Worm (Caenorhabditis elegans) whole organism, dauer: ENCODE data around the gene T13F3.4.

Experiments
- unc-62 ChIP-seq: sonication (generic microtip); optimal IDR thresholded peaks from 2 replicates; lab custom pipeline; 2017; ENCODE audit warnings: missing biosample characterization, missing genetic modification reagents, missing genetic modification characterization

Gene T13F3.4

ce11 chrV:16271121-16271520, 4.7 kb upstream of the T13F3.4 start, which contains the start of gene T13F3.6:
TSS of gene T13F3.6 (minus strand) at chrV:16271221.
- TF ChIP-seq unc-62 (GFP tag; lab: Kevin White, UChicago) = no peak

DNA sequence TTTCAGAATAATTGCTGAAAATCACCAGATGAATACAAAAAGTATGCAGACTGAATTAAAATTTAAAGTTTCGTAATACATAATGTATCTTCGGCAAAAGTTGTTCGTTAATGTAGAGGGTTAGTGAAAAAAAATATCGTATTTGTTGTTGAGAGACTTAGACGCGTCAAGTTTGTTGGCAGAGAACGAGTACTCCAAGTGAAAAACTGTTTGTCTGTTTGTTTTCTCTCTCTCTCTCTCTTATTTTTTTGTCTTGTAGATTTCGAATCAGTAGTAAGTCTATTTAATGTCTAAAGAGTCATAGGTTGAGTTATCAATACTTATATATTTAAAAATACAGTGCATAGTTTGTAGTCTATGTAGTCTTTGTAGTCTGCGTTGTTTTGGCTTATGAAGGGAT, 3.1 kb upstream of the T13F3.4 start, which contains the start of the genes fbxa-2 and T13F3.8:
fbxa-2 (minus strand) TSS at position 101 of the 400 bp plus-strand sequence.
T13F3.8 (plus strand) TSS at position 245 of the 400 bp plus-strand sequence.
- no peak for TF ChIP-seq unc-62 (GFP tag; lab: Kevin White, UChicago)

ce11 chrV:16259684-16260083, 6.7 kb downstream of the T13F3.4 start, which contains the start of gene nhr-127:
TSS of gene nhr-127 (plus strand) at chrV:16259984.
- TF ChIP-seq unc-62 (GFP tag; lab: Kevin White, UChicago) = no peak

- no peak for TF ChIP-seq unc-62 (GFP tag; lab: Kevin White, UChicago)
Observed at ce11 chrV:16258142-16258541, 8.3 kb downstream of the T13F3.4 start, which contains the start of gene nhr-218. TSS of gene nhr-218 (plus strand) at chrV:16258442.

- no peak for TF ChIP-seq unc-62 (GFP tag; lab: Kevin White, UChicago)
Observed at ce11 chrV:16256395-16256794, 10.0 kb downstream of the T13F3.4 start, which contains the start of gene bgnt-1.3. TSS of gene bgnt-1.3 (minus strand) at chrV:16256495.

DNA sequence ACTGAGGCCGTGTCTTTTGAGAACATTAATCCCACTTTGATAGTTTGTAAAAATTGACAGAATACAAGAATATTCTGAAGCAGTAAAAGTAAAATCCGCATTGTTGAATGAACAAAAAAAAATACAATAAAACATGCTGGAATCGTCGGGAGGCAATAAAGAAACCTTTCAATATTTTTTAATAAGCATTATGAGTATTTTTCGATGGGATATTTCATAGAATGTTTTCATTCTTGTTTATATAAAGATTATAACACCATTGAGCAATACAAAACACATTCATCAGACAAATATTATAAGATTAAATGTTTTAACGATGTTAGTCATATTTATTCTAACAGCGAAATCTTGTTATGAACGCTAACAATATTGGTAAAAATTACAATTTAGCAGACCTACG, 12.7 kb downstream of the T13F3.4 start, which contains the start of gene gcy-20:
gcy-20 (minus strand) TSS at position 101 of the 400 bp plus-strand sequence.
- TF ChIP-seq unc-62 (GFP tag; lab: Kevin White, UChicago) = no peak

DNA sequence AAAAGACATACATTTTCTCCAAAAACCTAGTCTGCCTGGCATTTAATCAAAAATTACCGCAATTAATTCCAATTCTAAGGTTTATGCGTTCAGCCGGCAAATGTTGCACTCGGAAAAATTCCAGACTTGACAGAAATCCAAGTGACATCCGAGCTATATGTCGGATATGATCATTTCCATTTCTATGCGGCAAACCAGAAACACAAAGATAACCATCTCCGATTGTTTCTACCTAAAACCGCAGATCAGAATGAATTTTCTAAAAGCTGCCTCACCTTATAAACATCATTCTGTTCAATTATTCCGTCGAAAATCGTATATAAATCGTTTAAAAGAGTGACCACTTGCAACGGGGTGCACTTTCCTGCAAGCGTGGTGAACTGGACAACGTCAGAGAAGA, 17.3 kb downstream of the T13F3.4 start:
- no peak for TF ChIP-seq unc-62 (GFP tag; lab: Kevin White, UChicago)

DNA sequence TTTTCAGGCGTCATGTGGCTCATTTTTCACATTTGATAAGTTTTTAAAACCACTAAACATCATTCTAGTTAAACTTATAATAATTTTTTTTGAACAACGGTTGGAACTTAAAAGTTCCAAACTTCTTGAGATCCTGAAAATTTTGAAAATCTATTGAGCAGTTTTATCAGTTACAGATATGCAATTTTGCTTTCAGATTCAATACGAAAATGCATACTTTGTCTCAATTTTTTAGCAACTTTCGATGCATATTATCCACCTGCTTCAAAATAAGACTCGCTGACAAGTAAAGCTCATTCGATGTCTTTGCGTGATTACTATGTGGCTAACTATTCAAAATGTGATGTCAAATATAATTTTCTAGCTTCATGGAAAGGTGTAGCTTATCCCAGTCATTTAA, 19.8 kb downstream of the T13F3.4 start, which contains the start of gene srh-95:
srh-95 (plus strand) TSS at position 301 of the 400 bp plus-strand sequence.
- no peak for TF ChIP-seq unc-62 (GFP tag; lab: Kevin White, UChicago)

ce11 chrV:16244078-16244477, 22.3 kb downstream of the T13F3.4 start, which contains the start of gene srh-104:
TSS of gene srh-104 (minus strand) at chrV:16244178.
- no peak for TF ChIP-seq unc-62 (GFP tag; lab: Kevin White, UChicago)

DNA sequence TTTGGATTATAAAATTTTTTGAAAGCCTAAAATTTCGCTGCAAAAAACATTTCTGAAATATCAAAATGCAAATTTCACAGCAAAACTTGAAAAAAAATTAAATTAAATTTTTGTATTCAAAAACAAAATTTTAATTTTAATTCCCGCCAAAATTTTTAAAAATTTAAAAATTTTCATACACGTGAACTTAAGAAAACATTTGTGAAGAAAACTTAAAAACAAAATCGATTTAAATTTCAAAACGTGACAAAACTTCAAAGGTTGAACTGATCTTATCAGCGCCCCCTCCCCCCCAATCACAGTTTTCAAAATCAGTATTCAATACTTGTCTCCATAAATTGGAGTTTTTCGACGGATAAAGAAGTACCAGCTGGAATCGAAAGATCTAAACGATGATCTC, 29.2 kb downstream of the T13F3.4 start, which contains the start of gene F21H7.5:
F21H7.5 (plus strand) TSS at position 301 of the 400 bp plus-strand sequence.
- TF ChIP-seq unc-62 (GFP tag; lab: Kevin White, UChicago) = no peak

DNA sequence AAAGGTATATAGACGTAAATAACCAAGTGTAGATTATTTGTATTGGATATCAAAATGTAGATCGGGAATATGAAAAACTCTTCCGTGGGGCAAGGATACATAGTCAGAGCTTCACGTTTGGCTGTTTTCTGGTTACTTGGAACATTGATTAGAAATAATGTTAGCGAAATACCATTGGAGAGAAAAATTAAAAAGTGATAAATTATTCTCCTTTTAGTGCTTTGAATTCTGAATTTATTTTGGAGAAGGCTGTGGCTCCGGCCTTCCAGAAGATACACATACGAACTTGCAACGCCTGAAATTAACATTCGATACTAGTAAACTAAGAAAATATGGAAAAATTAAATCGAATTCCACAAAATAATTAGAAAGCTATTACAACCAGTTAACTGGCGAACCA, 30.8 kb downstream of the T13F3.4 start, which contains the start of gene srh-98:
srh-98 (minus strand) TSS at position 101 of the 400 bp plus-strand sequence.
- no peak for TF ChIP-seq unc-62 (GFP tag; lab: Kevin White, UChicago)

- TF ChIP-seq unc-62 (GFP tag; lab: Kevin White, UChicago) = no peak
Observed at ce11 chrV:16235135-16235534, 31.3 kb downstream of the T13F3.4 start, which contains the start of gene F21H7.3. TSS of gene F21H7.3 (minus strand) at chrV:16235235.

DNA sequence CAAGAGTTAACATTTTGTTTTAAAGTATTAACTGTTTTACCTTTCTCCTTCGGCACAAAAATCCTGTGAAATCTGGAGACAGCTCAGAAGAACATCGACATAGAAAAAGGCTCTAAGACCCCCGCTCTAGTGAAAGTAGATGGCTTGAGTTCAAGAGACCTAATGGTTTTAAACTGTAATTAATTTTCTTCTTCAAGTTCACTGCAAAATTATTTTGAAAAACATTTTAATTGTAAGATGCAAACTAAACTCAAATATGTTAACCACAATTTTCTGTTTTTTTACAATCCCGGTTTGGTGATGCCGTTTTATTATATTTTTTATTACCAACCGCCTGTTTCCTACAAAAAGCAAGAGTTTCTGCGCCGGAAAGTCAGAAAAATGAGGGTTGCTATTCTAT, 32.8 kb downstream of the T13F3.4 start, which contains the start of gene clec-233:
clec-233 (plus strand) TSS at position 301 of the 400 bp plus-strand sequence.
- no peak for TF ChIP-seq unc-62 (GFP tag; lab: Kevin White, UChicago)

DNA sequence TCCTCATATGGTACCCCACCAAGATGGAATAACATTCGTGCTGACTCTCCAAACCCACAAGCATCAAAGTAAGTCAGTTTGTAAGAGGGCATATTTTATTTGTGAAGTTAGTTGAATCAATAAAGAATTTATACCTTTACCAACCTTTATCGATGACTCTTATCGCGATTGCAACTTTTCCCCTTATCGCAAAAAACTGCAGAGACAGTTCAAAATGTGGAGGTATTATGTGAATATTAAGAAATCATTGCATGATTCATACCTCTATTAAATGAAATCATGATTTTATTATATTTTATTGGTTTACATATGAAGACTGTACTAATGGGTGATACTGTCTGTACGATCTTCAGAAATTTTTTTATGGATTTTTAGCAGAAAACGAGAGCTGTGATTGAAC, 34.2 kb downstream of the T13F3.4 start, which contains the start of gene gst-22:
gst-22 (minus strand) TSS at position 103 of the 400 bp plus-strand sequence.
- TF ChIP-seq unc-62 (GFP tag; lab: Kevin White, UChicago) = no peak

ce11 chrV:16229896-16230295, 36.5 kb downstream of the T13F3.4 start, which contains the start of the genes F21H7.2 and F21H7.12:
TSS of gene F21H7.2 (minus strand) at chrV:16229996.
TSS of gene F21H7.12 (plus strand) at chrV:16230165.
- TF ChIP-seq unc-62 (GFP tag; lab: Kevin White, UChicago) = no peak

ce11 chrV:16229439-16229838, 37.0 kb downstream of the T13F3.4 start:
- no peak for TF ChIP-seq unc-62 (GFP tag; lab: Kevin White, UChicago)
